Worm (Caenorhabditis elegans) whole organism, midembryonic: Measurements from ENCODE around the gene gln-2.

ENCODE experiments used
- T22C8.4 ChIP-seq: fragments of 200-800 bp; sonication (Bioruptor generic); IDR thresholded peaks from 2 replicates; pipeline ENCODE4 v1.3.6; 2022; ENCODE audit warnings: missing genetic modification characterization, missing compliant biosample characterization
- cog-1 ChIP-seq: sonication (generic microtip); optimal IDR thresholded peaks from 2 replicates; lab custom pipeline; 2016; ENCODE audit warnings: missing genetic modification characterization, missing compliant biosample characterization
- flt-1 ChIP-seq: fragments of 200-800 bp; sonication (Bioruptor generic); IDR thresholded peaks from 2 replicates; pipeline ENCODE4 v1.3.6; 2022; ENCODE audit warnings: missing genetic modification characterization, missing compliant biosample characterization
- klf-2 ChIP-seq: fragments of 200-800 bp; sonication (Bioruptor generic); conservative IDR thresholded peaks from 2 replicates; pipeline ENCODE4 v1.3.6; 2022; ENCODE audit warnings: missing genetic modification reagents, missing genetic modification characterization, missing compliant biosample characterization
- med-1 ChIP-seq: sonication (generic microtip); optimal IDR thresholded peaks from 2 replicates; lab custom pipeline; 2017; ENCODE audit warnings: missing genetic modification characterization, mild to moderate bottlenecking, missing compliant biosample characterization, antibody characterized with exemption, missing genetic modification reagents; ENCODE audit not compliant: insufficient read depth
- ref-1 ChIP-seq: fragments of 200-800 bp; sonication (Bioruptor generic); conservative IDR thresholded peaks from 2 replicates; pipeline ENCODE4 v1.3.6; 2022; ENCODE audit warnings: missing genetic modification reagents, missing genetic modification characterization, missing compliant biosample characterization
- tab-1 ChIP-seq: fragments of 200-800 bp; sonication (Bioruptor generic); IDR thresholded peaks from 2 replicates; pipeline ENCODE4 v1.3.6; 2022; ENCODE audit warnings: missing genetic modification characterization, missing compliant biosample characterization
- ztf-23 ChIP-seq: fragments of 200-800 bp; sonication (Bioruptor generic); IDR thresholded peaks from 2 replicates; pipeline ENCODE4 v1.3.6; 2022; ENCODE audit warnings: missing genetic modification reagents, missing genetic modification characterization, missing compliant biosample characterization
- ztf-29 ChIP-seq: fragments of 200-800 bp; sonication (Bioruptor generic); IDR thresholded peaks from 2 replicates; pipeline ENCODE4 v1.3.6; 2022; ENCODE audit warnings: missing genetic modification reagents, missing genetic modification characterization, missing compliant biosample characterization

The gln-2 gene

ce11 chrIII:9941020-9941674 is 3.5 kb downstream of the gln-2 start, which contains the start of the genes K03H1.9 and K03H1.12:
Gene K03H1.9 (minus strand): TSS chrIII:9941490.
Gene K03H1.12 (plus strand): TSS chrIII:9941624.
- no peak for TF ChIP-seq tab-1 (GFP tag; lab: Robert Waterston, UW)

DNA sequence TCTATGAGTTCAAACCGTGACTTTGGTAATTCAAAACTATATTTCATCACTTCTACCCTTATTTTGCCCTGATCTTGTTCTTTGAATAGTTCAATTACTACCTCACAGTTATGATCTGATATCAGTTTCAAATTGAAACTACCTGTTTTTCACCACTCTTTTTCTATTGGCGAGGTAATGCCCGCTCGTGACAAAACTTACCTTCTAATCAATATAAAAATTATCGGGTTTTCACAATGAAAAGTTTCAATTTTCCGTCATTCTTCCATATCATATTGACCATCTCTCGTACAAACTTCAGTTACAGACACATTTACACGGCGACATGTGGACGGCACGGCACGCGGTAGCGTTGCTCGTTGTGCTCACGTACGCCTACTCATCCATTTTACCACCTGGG is 12.5 kb downstream of the gln-2 start, which contains the start of gene dec-7:
dec-7 (plus strand) TSS at position 308 of the 400 bp plus-strand sequence.
- TF ChIP-seq T22C8.4, result no peak

DNA sequence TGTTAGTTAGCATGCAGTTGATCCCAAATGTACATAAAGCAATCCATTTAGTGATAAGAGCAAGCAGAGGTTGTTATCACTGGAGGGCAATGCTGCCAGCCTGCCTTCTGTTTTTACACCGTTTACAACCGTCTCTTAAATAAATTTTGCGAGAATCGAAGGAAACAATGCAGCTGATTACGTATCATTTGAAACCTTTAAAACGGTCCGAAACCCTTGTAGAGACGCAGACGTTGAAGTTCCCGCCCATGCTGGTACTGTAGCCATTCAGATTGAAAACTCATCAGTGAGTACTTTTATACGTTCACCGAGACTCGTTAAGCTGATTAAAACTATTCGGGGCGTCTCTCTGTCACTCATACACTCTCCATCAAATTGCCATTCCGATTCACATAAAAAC is 14.2 kb downstream of the gln-2 start:
- TF ChIP-seq tab-1 (GFP tag; lab: Robert Waterston, UW) (no peak), med-1 (no peak), ref-1 (GFP tag; lab: Robert Waterston, UW) (no peak), cog-1 (tag; lab: Kevin White, UChicago) (no peak), ztf-23 (no peak), klf-2 (GFP tag; lab: Robert Waterston, UW) (no peak), ztf-29 (GFP tag; lab: Robert Waterston, UW) (no peak), T22C8.4 (no peak), flt-1 (GFP tag; lab: Robert Waterston, UW) (no peak)

- TF ChIP-seq cog-1 (tag; lab: Kevin White, UChicago) (no peak), ztf-23 (no peak), T22C8.4 (no peak), med-1 (no peak), tab-1 (GFP tag; lab: Robert Waterston, UW) (no peak), ztf-29 (GFP tag; lab: Robert Waterston, UW) (no peak), ref-1 (GFP tag; lab: Robert Waterston, UW) (no peak), klf-2 (GFP tag; lab: Robert Waterston, UW) (no peak), flt-1 (GFP tag; lab: Robert Waterston, UW) (no peak)
Measured at ce11 chrIII:9929525-9929924, 15.1 kb downstream of the gln-2 start.

DNA sequence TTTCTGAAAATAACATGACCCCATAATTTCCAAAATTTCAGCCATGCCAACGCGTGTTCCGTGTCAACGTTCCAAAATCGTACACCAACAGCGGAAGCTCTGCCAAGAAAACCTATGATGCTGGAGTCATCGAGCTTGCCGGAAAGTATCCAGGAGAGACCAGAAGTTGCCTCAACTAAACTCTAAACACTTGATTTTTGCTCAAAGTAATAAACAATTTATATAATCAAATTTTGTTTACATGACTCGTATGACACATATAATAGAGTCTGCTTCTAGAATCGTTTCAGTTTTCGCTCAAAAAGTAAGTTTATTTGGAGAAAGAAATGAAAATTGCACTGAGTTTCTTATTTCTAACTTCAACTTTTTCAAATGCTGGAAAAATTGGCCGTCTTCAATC is 15.8 kb downstream of the gln-2 start, which contains the start of gene ttr-1:
ttr-1 (plus strand) TSS at position 301 of the 400 bp plus-strand sequence.
- TF ChIP-seq med-1, result no peak

ce11 chrIII:9927378-9927777 is 17.2 kb downstream of the gln-2 start, which contains the start of gene ttr-2:
Gene ttr-2 (plus strand): TSS chrIII:9927769.
- no peak for TF ChIP-seq klf-2 (GFP tag; lab: Robert Waterston, UW)
- no peak for TF ChIP-seq flt-1 (GFP tag; lab: Robert Waterston, UW)
- TF ChIP-seq tab-1 (GFP tag; lab: Robert Waterston, UW), result no peak
- no peak for TF ChIP-seq ref-1 (GFP tag; lab: Robert Waterston, UW)
- TF ChIP-seq T22C8.4, result no peak
- TF ChIP-seq ztf-23, result no peak
- no peak for TF ChIP-seq med-1
- no peak for TF ChIP-seq ztf-29 (GFP tag; lab: Robert Waterston, UW)

DNA sequence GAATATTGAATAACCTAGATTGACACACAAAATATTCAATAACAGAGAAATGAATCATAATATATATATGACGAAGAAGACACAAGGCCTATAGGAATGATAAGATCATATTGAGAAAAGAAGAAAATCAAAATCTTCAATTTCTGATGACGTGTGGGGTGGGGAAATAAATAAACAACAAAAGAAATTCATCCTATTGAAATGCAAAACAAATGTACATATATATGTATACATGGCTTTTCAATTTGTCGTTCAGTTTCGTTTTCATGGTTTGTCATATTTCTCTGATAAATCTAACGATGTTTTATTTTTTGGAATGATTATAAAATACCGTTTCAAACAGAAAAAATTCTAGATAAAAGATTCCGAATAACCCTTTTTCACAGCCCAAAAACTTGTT is 18.0 kb downstream of the gln-2 start, which contains the start of gene ttr-3:
ttr-3 (minus strand) TSS at position 101 of the 400 bp plus-strand sequence.
- no peak for TF ChIP-seq T22C8.4
- no peak for TF ChIP-seq klf-2 (GFP tag; lab: Robert Waterston, UW)
- no peak for TF ChIP-seq med-1
- TF ChIP-seq tab-1 (GFP tag; lab: Robert Waterston, UW), result no peak

DNA sequence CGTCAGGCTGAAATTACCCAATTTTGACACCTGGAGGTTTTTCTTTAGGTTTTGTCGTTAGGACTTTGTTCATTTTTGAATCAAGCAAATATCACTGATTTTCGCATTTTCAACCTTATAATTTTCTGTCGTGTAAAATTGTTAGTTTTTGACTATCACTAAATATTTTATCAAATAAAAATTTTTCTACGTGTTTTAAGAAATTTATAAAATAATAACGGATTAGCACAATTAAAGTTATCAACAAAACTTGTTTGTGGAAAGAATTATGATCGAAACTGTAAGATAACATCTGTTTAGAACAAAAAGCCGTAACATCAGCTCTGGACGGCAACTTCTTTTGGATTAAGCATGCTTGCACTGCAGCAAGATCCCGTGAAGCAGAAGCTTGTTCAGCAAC is 21.7 kb downstream of the gln-2 start, which contains the start of gene cbp-2:
cbp-2 (plus strand) TSS at position 301 of the 400 bp plus-strand sequence.
- TF ChIP-seq cog-1 (tag; lab: Kevin White, UChicago) (no peak), T22C8.4 (no peak), ztf-23 (no peak), ref-1 (GFP tag; lab: Robert Waterston, UW) (no peak), flt-1 (GFP tag; lab: Robert Waterston, UW) (no peak), ztf-29 (GFP tag; lab: Robert Waterston, UW) (no peak), tab-1 (GFP tag; lab: Robert Waterston, UW) (no peak), klf-2 (GFP tag; lab: Robert Waterston, UW) (no peak)

DNA sequence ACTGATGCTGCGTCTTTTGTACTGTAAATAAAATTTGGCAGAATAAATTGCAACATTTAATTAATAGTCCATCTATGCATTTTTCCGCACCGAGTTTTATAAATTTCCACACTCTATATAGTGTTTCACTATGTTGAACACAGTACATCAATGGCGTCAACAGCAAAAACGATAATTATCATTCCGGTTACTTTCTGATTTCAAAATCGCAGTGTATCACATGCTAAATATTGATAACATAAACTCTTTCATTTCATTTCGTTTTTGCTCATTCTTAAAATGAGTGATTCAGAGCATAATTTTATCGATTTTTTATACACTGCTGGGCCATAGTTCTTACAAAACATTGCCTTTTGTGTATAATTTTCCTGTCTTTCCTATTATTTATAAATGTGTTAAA is 22.3 kb downstream of the gln-2 start:
- TF ChIP-seq T22C8.4, result no peak
- no peak for TF ChIP-seq ztf-29 (GFP tag; lab: Robert Waterston, UW)

- TF ChIP-seq med-1 (no peak), flt-1 (GFP tag; lab: Robert Waterston, UW) (no peak), T22C8.4 (no peak), ref-1 (GFP tag; lab: Robert Waterston, UW) (no peak), cog-1 (tag; lab: Kevin White, UChicago) (no peak), tab-1 (GFP tag; lab: Robert Waterston, UW) (no peak), klf-2 (GFP tag; lab: Robert Waterston, UW) (no peak), ztf-23 (no peak), ztf-29 (GFP tag; lab: Robert Waterston, UW) (no peak)
Measured at ce11 chrIII:9920764-9921163, 23.9 kb downstream of the gln-2 start, which contains the start of gene F40F12.3. Gene F40F12.3 (minus strand): TSS chrIII:9920864.

DNA sequence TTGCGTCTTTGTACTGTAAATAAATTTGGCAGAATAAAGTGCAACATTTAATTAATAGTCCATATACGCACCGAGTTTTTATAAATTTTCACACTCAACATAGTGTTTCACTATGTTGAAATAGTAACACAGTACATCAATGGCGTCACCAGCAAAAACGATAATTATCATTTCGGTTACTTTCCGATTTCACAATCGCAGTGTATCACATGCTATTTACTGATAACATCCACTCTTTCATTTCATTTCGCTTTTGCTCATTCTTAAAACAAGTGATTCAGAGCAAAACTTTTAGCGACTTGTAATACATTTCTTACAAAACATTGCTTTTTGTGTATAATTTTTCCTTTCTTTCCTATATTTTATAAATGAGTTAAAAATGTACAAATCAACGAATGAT is 30.9 kb downstream of the gln-2 start, which contains the start of gene cbp-3:
cbp-3 (plus strand) TSS at position 272 of the 400 bp plus-strand sequence.
- TF ChIP-seq med-1 (no peak), tab-1 (GFP tag; lab: Robert Waterston, UW) (no peak), cog-1 (tag; lab: Kevin White, UChicago) (no peak), ref-1 (GFP tag; lab: Robert Waterston, UW) (no peak), klf-2 (GFP tag; lab: Robert Waterston, UW) (no peak), flt-1 (GFP tag; lab: Robert Waterston, UW) (no peak)
